Fruit fly (Drosophila melanogaster) whole organism, prepupa: ENCODE results near the gene CG46463.
A peak's percentile ranks its signal among the peaks of the same experiment; 100 is the strongest.

Experiments
- Blimp-1 ChIP-seq: fragments of 200-800 bp; sonication (Bioruptor generic); optimal IDR thresholded peaks from 3 replicates; lab custom pipeline; 2017; ENCODE audit warnings: missing biosample characterization, missing genetic modification characterization, mild to moderate bottlenecking, moderate library complexity, missing genetic modification reagents
- CG10669 ChIP-seq: fragments of 200-800 bp; sonication (Bioruptor generic); optimal IDR thresholded peaks from 3 replicates; lab custom pipeline; 2018; ENCODE audit warnings: missing biosample characterization, mild to moderate bottlenecking, missing genetic modification characterization, moderate library complexity
- CG11762 ChIP-seq: fragments of 200-800 bp; sonication (Bioruptor generic); optimal IDR thresholded peaks from 3 replicates; lab custom pipeline; 2016; ENCODE audit warnings: missing biosample characterization, missing genetic modification characterization; ENCODE audit not compliant: insufficient read depth
- CG15336 ChIP-seq: fragments of 200-800 bp; sonication (Bioruptor generic); IDR thresholded peaks from 2 replicates; pipeline ENCODE4 v1.3.6; 2022; ENCODE audit warnings: missing biosample characterization, missing genetic modification characterization
- CG3032 ChIP-seq: fragments of 200-800 bp; optimal IDR thresholded peaks from 2 replicates; lab custom pipeline; 2019; ENCODE audit warnings: missing biosample characterization, mild to moderate bottlenecking, missing genetic modification characterization, moderate library complexity
- CG31627 ChIP-seq: fragments of 200-800 bp; sonication (Bioruptor generic); optimal IDR thresholded peaks from 3 replicates; lab custom pipeline; 2016; ENCODE audit warnings: missing biosample characterization, missing genetic modification characterization
- CG32006 ChIP-seq: fragments of 200-800 bp; sonication (Bioruptor generic); optimal IDR thresholded peaks from 3 replicates; lab custom pipeline; 2017; ENCODE audit warnings: missing biosample characterization, mild to moderate bottlenecking, missing genetic modification characterization
- CG34406 ChIP-seq: fragments of 200-800 bp; sonication (Bioruptor generic); optimal IDR thresholded peaks from 3 replicates; lab custom pipeline; 2016; ENCODE audit warnings: missing biosample characterization, missing genetic modification characterization
- CG6163 ChIP-seq: fragments of 200-800 bp; sonication (Bioruptor generic); IDR thresholded peaks from 3 replicates; pipeline ENCODE4 v1.3.6; 2022; ENCODE audit warnings: missing biosample characterization, missing genetic modification characterization
- CG6276 ChIP-seq: fragments of 200-800 bp; sonication (Bioruptor generic); optimal IDR thresholded peaks from 2 replicates; lab custom pipeline; 2017; ENCODE audit warnings: missing biosample characterization, mild to moderate bottlenecking, missing genetic modification characterization
- CG6792 ChIP-seq: fragments of 200-800 bp; sonication (Bioruptor generic); optimal IDR thresholded peaks from 3 replicates; lab custom pipeline; 2016; ENCODE audit warnings: missing biosample characterization, missing genetic modification characterization
- CG6808 ChIP-seq: fragments of 200-800 bp; sonication (Bioruptor generic); optimal IDR thresholded peaks from 3 replicates; lab custom pipeline; 2017; ENCODE audit warnings: missing biosample characterization, missing genetic modification characterization, mild to moderate bottlenecking, moderate library complexity, missing genetic modification reagents
- CG6854 ChIP-seq: fragments of 200-800 bp; sonication (Bioruptor generic); optimal IDR thresholded peaks from 2 replicates; lab custom pipeline; 2017; ENCODE audit warnings: missing biosample characterization, mild to moderate bottlenecking, missing genetic modification characterization
- CG8632 ChIP-seq: fragments of 200-800 bp; sonication (Bioruptor generic); optimal IDR thresholded peaks from 3 replicates; lab custom pipeline; 2016; ENCODE audit warnings: missing biosample characterization, missing genetic modification characterization
- CG9139 ChIP-seq: fragments of 200-800 bp; sonication (Bioruptor generic); optimal IDR thresholded peaks from 3 replicates; lab custom pipeline; 2017; ENCODE audit warnings: missing biosample characterization, mild to moderate bottlenecking, missing genetic modification characterization
- Eip75B ChIP-seq: fragments of 200-800 bp; sonication (Bioruptor generic); optimal IDR thresholded peaks from 3 replicates; lab custom pipeline; 2016; ENCODE audit warnings: missing biosample characterization, missing genetic modification characterization
- Eip78C ChIP-seq: fragments of 200-800 bp; sonication (Bioruptor generic); peaks from one replicate; lab custom pipeline; 2016; ENCODE audit warnings: missing biosample characterization, missing genetic modification characterization
- Eip93F ChIP-seq: fragments of 200-800 bp; sonication (Bioruptor generic); optimal IDR thresholded peaks from 2 replicates; lab custom pipeline; 2016; ENCODE audit warnings: missing biosample characterization, mild to moderate bottlenecking, missing genetic modification characterization
- Ets21C ChIP-seq: fragments of 200-800 bp; sonication (Bioruptor generic); optimal IDR thresholded peaks from 3 replicates; lab custom pipeline; 2016; ENCODE audit warnings: missing biosample characterization, missing genetic modification characterization
- Gug ChIP-seq: fragments of 200-800 bp; sonication (Bioruptor generic); IDR thresholded peaks from 2 replicates; pipeline ENCODE4 v1.3.6; 2022; ENCODE audit warnings: missing biosample characterization, missing genetic modification characterization
- Hr38 ChIP-seq: sonication (Bioruptor generic); optimal IDR thresholded peaks from 2 replicates; lab custom pipeline; 2016; ENCODE audit warnings: missing biosample characterization, missing genetic modification characterization
- Hr39 ChIP-seq: fragments of 200-800 bp; sonication (Bioruptor generic); optimal IDR thresholded peaks from 2 replicates; lab custom pipeline; 2016; ENCODE audit warnings: missing biosample characterization, missing genetic modification characterization
- Hr4 ChIP-seq: fragments of 200-800 bp; sonication (Bioruptor generic); optimal IDR thresholded peaks from 3 replicates; lab custom pipeline; 2016; ENCODE audit warnings: missing biosample characterization, missing genetic modification characterization
- Lpt ChIP-seq: fragments of 200-800 bp; sonication (Bioruptor generic); optimal IDR thresholded peaks from 3 replicates; lab custom pipeline; 2016; ENCODE audit warnings: missing biosample characterization, missing genetic modification characterization
- OdsH ChIP-seq: fragments of 200-800 bp; sonication (Bioruptor generic); optimal IDR thresholded peaks from 3 replicates; lab custom pipeline; 2016; ENCODE audit warnings: missing biosample characterization, missing genetic modification characterization
- Smox ChIP-seq: fragments of 200-800 bp; sonication (Bioruptor generic); optimal IDR thresholded peaks from 3 replicates; lab custom pipeline; 2016; ENCODE audit warnings: missing biosample characterization, missing genetic modification characterization
- Sox102F ChIP-seq: fragments of 200-800 bp; sonication (Bioruptor generic); optimal IDR thresholded peaks from 2 replicates; lab custom pipeline; 2016; ENCODE audit warnings: missing biosample characterization, mild to moderate bottlenecking, missing genetic modification characterization
- Sox14 ChIP-seq: fragments of 200-800 bp; sonication (Bioruptor generic); optimal IDR thresholded peaks from 3 replicates; lab custom pipeline; 2016; ENCODE audit warnings: missing biosample characterization, missing genetic modification characterization
- Sox15 ChIP-seq: fragments of 200-800 bp; sonication (Bioruptor generic); optimal IDR thresholded peaks from 3 replicates; lab custom pipeline; 2016; ENCODE audit warnings: missing biosample characterization, missing genetic modification characterization
- achi ChIP-seq: fragments of 200-800 bp; sonication (Bioruptor generic); optimal IDR thresholded peaks from 3 replicates; lab custom pipeline; 2016; ENCODE audit warnings: missing biosample characterization, missing genetic modification characterization
- acj6 ChIP-seq: fragments of 200-800 bp; sonication (Bioruptor generic); optimal IDR thresholded peaks from 3 replicates; lab custom pipeline; 2016; ENCODE audit warnings: missing biosample characterization, missing genetic modification characterization
- cyc ChIP-seq: fragments of 200-800 bp; sonication (Bioruptor generic); optimal IDR thresholded peaks from 3 replicates; lab custom pipeline; 2016; ENCODE audit warnings: missing biosample characterization, missing genetic modification characterization
- dac ChIP-seq: fragments of 200-800 bp; sonication (Bioruptor generic); optimal IDR thresholded peaks from 2 replicates; lab custom pipeline; 2017; ENCODE audit warnings: missing biosample characterization, mild to moderate bottlenecking, missing genetic modification characterization
- dsx ChIP-seq: fragments of 200-800 bp; optimal IDR thresholded peaks from 3 replicates; lab custom pipeline; 2019; ENCODE audit warnings: missing biosample characterization, mild to moderate bottlenecking, missing genetic modification characterization, moderate library complexity; ENCODE audit not compliant: poor library complexity, severe bottlenecking
- eg ChIP-seq: fragments of 200-800 bp; sonication (Bioruptor generic); IDR thresholded peaks from 3 replicates; pipeline ENCODE4 v1.3.6; 2022; ENCODE audit warnings: missing biosample characterization, missing genetic modification characterization
- fd59A ChIP-seq: fragments of 200-800 bp; sonication (Bioruptor generic); optimal IDR thresholded peaks from 2 replicates; lab custom pipeline; 2017; ENCODE audit warnings: missing biosample characterization, mild to moderate bottlenecking, missing genetic modification characterization, missing genetic modification reagents
- fd85E ChIP-seq: fragments of 200-800 bp; sonication (Bioruptor generic); optimal IDR thresholded peaks from 3 replicates; lab custom pipeline; 2016; ENCODE audit warnings: missing biosample characterization, missing genetic modification characterization
- fkh ChIP-seq: fragments of 200-800 bp; sonication (Bioruptor generic); optimal IDR thresholded peaks from 3 replicates; lab custom pipeline; 2017; ENCODE audit warnings: missing biosample characterization, mild to moderate bottlenecking, missing genetic modification characterization, moderate library complexity
- lz ChIP-seq: fragments of 200-800 bp; sonication (Bioruptor generic); optimal IDR thresholded peaks from 3 replicates; lab custom pipeline; 2016; ENCODE audit warnings: missing biosample characterization, missing genetic modification characterization
- net ChIP-seq: fragments of 200-800 bp; sonication (Bioruptor generic); optimal IDR thresholded peaks from 3 replicates; lab custom pipeline; 2016; ENCODE audit warnings: missing biosample characterization, missing genetic modification characterization
- pdm3 ChIP-seq: fragments of 200-800 bp; sonication (Bioruptor generic); optimal IDR thresholded peaks from 3 replicates; lab custom pipeline; 2016; ENCODE audit warnings: missing biosample characterization, missing genetic modification characterization
- salr ChIP-seq, 2 experiments: fragments of 200-800 bp; sonication (Bioruptor generic); optimal IDR thresholded peaks; 3 replicates each; lab custom pipeline; 2016 to 2018; ENCODE audit warnings: missing biosample characterization in 2 of 2, missing genetic modification characterization in 2 of 2, mild to moderate bottlenecking in 1 of 2
- spab ChIP-seq: fragments of 200-800 bp; sonication (Bioruptor generic); optimal IDR thresholded peaks from 2 replicates; lab custom pipeline; 2017; ENCODE audit warnings: missing biosample characterization, mild to moderate bottlenecking, missing genetic modification characterization, missing genetic modification reagents
- svp ChIP-seq: fragments of 200-800 bp; sonication (Bioruptor generic); peaks from one replicate; lab custom pipeline; 2016; ENCODE audit warnings: missing biosample characterization, missing genetic modification characterization
- vri ChIP-seq: fragments of 200-800 bp; sonication (Bioruptor generic); optimal IDR thresholded peaks from 3 replicates; lab custom pipeline; 2016; ENCODE audit warnings: missing biosample characterization, mild to moderate bottlenecking, missing genetic modification characterization

CG46463 gene

DNA sequence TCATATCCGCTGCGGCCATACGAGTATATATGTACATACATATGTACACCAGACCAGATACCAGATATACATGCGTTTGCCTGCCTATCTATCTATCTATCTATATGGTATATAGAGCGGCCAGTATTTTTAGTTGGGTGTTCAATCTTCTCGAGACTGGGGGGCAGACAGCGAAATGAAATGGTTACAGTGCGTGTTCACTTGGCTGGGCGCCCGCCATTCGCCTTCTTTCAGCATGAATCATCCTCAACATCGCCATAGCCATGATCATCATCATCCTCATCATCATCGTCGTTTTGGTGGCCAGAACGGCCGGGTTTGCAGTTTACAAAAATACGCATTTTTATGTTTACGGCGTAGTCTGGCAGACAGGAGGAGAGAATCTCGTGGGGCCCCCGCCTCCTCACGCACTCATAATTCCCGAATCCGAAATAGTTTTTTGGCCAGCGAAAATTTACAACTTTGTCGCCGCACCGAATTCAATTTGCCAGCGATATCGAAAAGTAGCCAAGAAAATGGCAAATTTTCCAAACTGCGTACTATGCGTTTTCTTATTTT is 5.0 kb upstream of the CG46463 start:
- TF ChIP-seq net (GFP tag; lab: Kevin White, UChicago) (no peak), dac (GFP tag; lab: Kevin White, UChicago) (no peak), CG32006 (GFP tag; lab: Kevin White, UChicago) (no peak), Eip75B (GFP tag; lab: Kevin White, UChicago) (no peak), fkh (no peak), Sox15 (GFP tag; lab: Kevin White, UChicago) (no peak), cyc (GFP tag; lab: Kevin White, UChicago) (no peak), CG34406 (GFP tag; lab: Kevin White, UChicago) (no peak)

DNA sequence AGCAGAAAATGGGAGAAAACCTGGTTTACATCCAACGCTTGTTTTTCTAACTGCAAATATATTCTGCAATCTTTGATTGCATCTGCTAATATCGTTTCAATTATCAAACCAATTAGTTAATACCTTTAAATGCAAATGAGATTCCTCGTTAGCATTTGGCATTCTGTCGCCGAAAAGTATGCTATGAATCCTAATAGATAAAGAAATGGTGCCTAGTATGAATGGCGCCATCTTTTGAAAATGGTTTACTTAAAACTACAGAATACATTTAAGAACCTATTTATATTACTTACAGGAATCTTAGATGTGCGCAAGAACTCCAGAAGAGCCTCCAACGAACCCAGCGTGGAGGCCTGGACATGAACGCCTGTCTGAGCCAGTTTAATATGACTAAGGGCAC is 4.2 kb upstream of the CG46463 start:
- no peak for TF ChIP-seq Sox15 (GFP tag; lab: Kevin White, UChicago)
- no peak for TF ChIP-seq spab (GFP tag; lab: Kevin White, UChicago)
- no peak for TF ChIP-seq Hr38 (GFP tag; lab: Kevin White, UChicago)
- TF ChIP-seq CG6808 (GFP tag; lab: Kevin White, UChicago) = peak; percentile 52

DNA sequence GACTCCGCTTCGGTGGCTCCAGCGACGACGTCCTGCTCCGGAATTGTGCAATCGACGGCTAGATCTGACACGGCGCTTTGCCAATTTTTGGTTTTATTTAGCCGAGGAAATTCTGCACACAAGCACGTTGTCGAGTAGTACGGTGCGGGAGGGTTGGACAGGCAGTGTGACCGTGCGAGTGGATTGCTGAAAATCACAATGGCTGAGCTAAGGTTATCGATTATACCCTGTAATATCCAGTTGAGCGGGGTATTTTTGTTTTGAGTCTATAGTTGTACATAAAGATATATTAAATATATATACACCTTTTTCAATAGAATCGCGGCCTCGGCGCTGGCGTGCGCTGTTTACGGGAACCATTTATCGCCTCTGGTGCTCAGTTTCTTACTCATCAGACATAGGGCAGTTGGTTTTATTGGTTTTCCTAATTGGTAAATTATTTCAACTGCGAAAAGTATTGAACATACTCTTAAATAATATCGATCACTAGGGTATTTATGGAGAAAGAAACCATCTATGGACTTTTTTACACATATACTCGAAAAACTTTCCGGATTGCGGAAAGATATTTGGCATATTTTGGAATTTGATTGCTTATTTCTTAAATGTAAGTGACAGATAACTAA is 600 bp upstream of the CG46463 start, which contains the start of gene eIF5B:
Gene eIF5B (minus strand): TSS at position 576 of the 626 bp plus-strand sequence.
- TF ChIP-seq CG3032 (tag; lab: Kevin White, UChicago) (peak; percentile 76), Gug (GFP tag; lab: Robert Waterston, UW) (peak; percentile 78), svp (GFP tag; lab: Kevin White, UChicago) (no peak), Eip78C (GFP tag; lab: Kevin White, UChicago) (peak; percentile 90), Hr4 (GFP tag; lab: Kevin White, UChicago) (peak; percentile 84), CG15336 (peak; percentile 84), dsx (GFP tag; lab: Kevin White, UChicago) (peak; percentile 76), Sox102F (GFP tag; lab: Kevin White, UChicago) (peak; percentile 80), CG6792 (GFP tag; lab: Kevin White, UChicago) (peak; percentile 77), CG8632 (GFP tag; lab: Kevin White, UChicago) (peak; percentile 83), salr (GFP tag; optimal IDR thresholded peaks at IDR 0.05; lab: Kevin White, UChicago) (peak; percentile 72 to 75), acj6 (peak; percentile 86), CG10669 (GFP tag; lab: Kevin White, UChicago) (peak; percentile 60), Eip75B (GFP tag; lab: Kevin White, UChicago) (peak; percentile 67), OdsH (GFP tag; lab: Kevin White, UChicago) (peak; percentile 86), Hr38 (GFP tag; lab: Kevin White, UChicago) (no peak), lz (GFP tag; lab: Kevin White, UChicago) (peak; percentile 79), achi (GFP tag; lab: Kevin White, UChicago) (peak; percentile 81), Ets21C (GFP tag; lab: Kevin White, UChicago) (peak; percentile 62), pdm3 (GFP tag; lab: Kevin White, UChicago) (peak; percentile 83), CG34406 (GFP tag; lab: Kevin White, UChicago) (peak; percentile 82), fd85E (no peak), CG6854 (peak; percentile 50), net (GFP tag; lab: Kevin White, UChicago) (peak; percentile 82), dac (GFP tag; lab: Kevin White, UChicago) (peak; percentile 58), fd59A (GFP tag; lab: Kevin White, UChicago) (peak; percentile 74), CG32006 (GFP tag; lab: Kevin White, UChicago) (peak; percentile 89), CG9139 (no peak), vri (GFP tag; lab: Kevin White, UChicago) (no peak), eg (GFP tag; lab: Robert Waterston, UW) (peak; percentile 88), CG6163 (GFP tag; lab: Robert Waterston, UW) (peak; percentile 84), Hr39 (GFP tag; lab: Kevin White, UChicago) (peak; percentile 83), CG11762 (GFP tag; lab: Kevin White, UChicago) (peak; percentile 62), CG6276 (GFP tag; lab: Kevin White, UChicago) (peak; percentile 51), Sox14 (GFP tag; lab: Kevin White, UChicago) (peak; percentile 81), Lpt (GFP tag; lab: Kevin White, UChicago) (peak; percentile 67), Blimp-1 (GFP tag; lab: Kevin White, UChicago) (no peak), cyc (GFP tag; lab: Kevin White, UChicago) (peak; percentile 71), Eip93F (GFP tag; lab: Kevin White, UChicago) (peak; percentile 6), CG31627 (peak; percentile 78), Smox (peak; percentile 78)
